Fruit fly (Drosophila melanogaster) whole organism, embryonic: ENCODE results near the gene CG7164.

ENCODE experiments used
- ATbp ChIP-seq: fragments of 200-800 bp; sonication (Bioruptor generic); optimal IDR thresholded peaks from 2 replicates; lab custom pipeline; 2017; ENCODE audit warnings: missing biosample characterization, mild to moderate bottlenecking, missing genetic modification characterization, missing genetic modification reagents
- Atf-2 ChIP-seq: fragments of 200-800 bp; sonication (Bioruptor generic); optimal IDR thresholded peaks from 2 replicates; lab custom pipeline; 2016; ENCODE audit warnings: missing biosample characterization, missing genetic modification characterization
- Blimp-1 ChIP-seq: fragments of 200-800 bp; sonication (Bioruptor generic); optimal IDR thresholded peaks from 3 replicates; lab custom pipeline; 2018; ENCODE audit warnings: missing biosample characterization, missing genetic modification characterization, mild to moderate bottlenecking, moderate library complexity, missing genetic modification reagents
- CG11456 ChIP-seq: fragments of 200-800 bp; sonication (Bioruptor generic); IDR thresholded peaks from 3 replicates; pipeline ENCODE4 v1.3.6; 2022; ENCODE audit warnings: missing biosample characterization, missing genetic modification characterization
- CG11695 ChIP-seq: fragments of 200-800 bp; sonication (Bioruptor generic); IDR thresholded peaks from 3 replicates; pipeline ENCODE4 v1.3.6; 2022; ENCODE audit warnings: missing biosample characterization, missing genetic modification characterization
- CG12219 ChIP-seq: fragments of 200-800 bp; sonication (Bioruptor generic); optimal IDR thresholded peaks from 3 replicates; lab custom pipeline; 2018; ENCODE audit warnings: missing biosample characterization, mild to moderate bottlenecking, missing genetic modification characterization
- CG1233 ChIP-seq: fragments of 200-800 bp; sonication (Bioruptor generic); optimal IDR thresholded peaks from 4 replicates; lab custom pipeline; 2018; ENCODE audit warnings: missing biosample characterization, mild to moderate bottlenecking, missing genetic modification characterization
- CG13287 ChIP-seq: fragments of 200-800 bp; sonication (Bioruptor generic); IDR thresholded peaks from 2 replicates; pipeline ENCODE4 v1.3.6; 2022; ENCODE audit warnings: missing biosample characterization, missing genetic modification characterization; ENCODE audit not compliant: partially characterized antibody
- CG13775 ChIP-seq: fragments of 200-800 bp; sonication (Bioruptor generic); optimal IDR thresholded peaks from 3 replicates; lab custom pipeline; 2017; ENCODE audit warnings: missing biosample characterization, mild to moderate bottlenecking, missing genetic modification characterization
- CG13894 ChIP-seq: fragments of 200-800 bp; sonication (Bioruptor generic); optimal IDR thresholded peaks from 3 replicates; lab custom pipeline; 2018; ENCODE audit warnings: missing biosample characterization, mild to moderate bottlenecking, missing genetic modification characterization, moderate library complexity
- CG14667 ChIP-seq: fragments of 200-800 bp; sonication (Bioruptor generic); IDR thresholded peaks from 2 replicates; pipeline ENCODE4 v1.3.6; 2022; ENCODE audit warnings: missing biosample characterization, missing genetic modification characterization
- CG15073 ChIP-seq: fragments of 200-800 bp; sonication (Bioruptor generic); optimal IDR thresholded peaks from 2 replicates; lab custom pipeline; 2016; ENCODE audit warnings: missing biosample characterization, missing genetic modification characterization
- CG1603 ChIP-seq: fragments of 200-800 bp; sonication (Bioruptor generic); optimal IDR thresholded peaks from 2 replicates; lab custom pipeline; 2019; ENCODE audit warnings: missing biosample characterization, mild to moderate bottlenecking, missing genetic modification characterization, moderate library complexity
- CG17359 ChIP-seq: fragments of 200-800 bp; sonication (Bioruptor generic); optimal IDR thresholded peaks from 3 replicates; lab custom pipeline; 2018; ENCODE audit warnings: missing biosample characterization, mild to moderate bottlenecking, missing genetic modification characterization, moderate library complexity
- CG17568 ChIP-seq: fragments of 200-800 bp; sonication (Bioruptor generic); optimal IDR thresholded peaks from 2 replicates; lab custom pipeline; 2018; ENCODE audit warnings: missing biosample characterization, mild to moderate bottlenecking, missing genetic modification characterization, moderate library complexity
- CG18011 ChIP-seq: fragments of 200-800 bp; sonication (Bioruptor generic); optimal IDR thresholded peaks from 2 replicates; lab custom pipeline; 2017; ENCODE audit warnings: missing biosample characterization, missing genetic modification characterization, mild to moderate bottlenecking, moderate library complexity, missing genotype
- CG18476 ChIP-seq: fragments of 200-800 bp; sonication (Bioruptor generic); optimal IDR thresholded peaks from 2 replicates; lab custom pipeline; 2016; ENCODE audit warnings: missing biosample characterization, mild to moderate bottlenecking, missing genetic modification characterization
- CG18764 ChIP-seq: fragments of 200-800 bp; sonication (Bioruptor generic); optimal IDR thresholded peaks from 3 replicates; lab custom pipeline; 2016; ENCODE audit warnings: missing biosample characterization, missing genetic modification characterization
- CG2712 ChIP-seq: fragments of 200-800 bp; optimal IDR thresholded peaks from 3 replicates; lab custom pipeline; 2019; ENCODE audit warnings: missing biosample characterization, mild to moderate bottlenecking, missing genetic modification characterization, moderate library complexity
- CG2875 ChIP-seq: fragments of 200-800 bp; sonication (Bioruptor generic); optimal IDR thresholded peaks from 2 replicates; lab custom pipeline; 2017; ENCODE audit warnings: missing biosample characterization, mild to moderate bottlenecking, missing genetic modification characterization, missing genetic modification reagents
- CG31224 ChIP-seq: fragments of 200-800 bp; sonication (Bioruptor generic); IDR thresholded peaks from 2 replicates; pipeline ENCODE4 v1.3.6; 2022; ENCODE audit warnings: missing biosample characterization, missing genetic modification characterization
- CG31388 ChIP-seq: fragments of 200-800 bp; sonication (Bioruptor generic); optimal IDR thresholded peaks from 2 replicates; lab custom pipeline; 2016; ENCODE audit warnings: missing biosample characterization, missing genetic modification characterization
- CG3838 ChIP-seq: fragments of 200-800 bp; sonication (Bioruptor generic); optimal IDR thresholded peaks from 3 replicates; lab custom pipeline; 2016; ENCODE audit warnings: missing biosample characterization, missing genetic modification characterization
- CG3995 ChIP-seq: fragments of 200-800 bp; sonication (Bioruptor generic); optimal IDR thresholded peaks from 3 replicates; lab custom pipeline; 2016; ENCODE audit warnings: missing biosample characterization, missing genetic modification characterization
- CG4360 ChIP-seq: fragments of 200-800 bp; sonication (Bioruptor generic); IDR thresholded peaks from 2 replicates; pipeline ENCODE4 v1.3.6; 2022; ENCODE audit warnings: missing biosample characterization, missing genetic modification characterization
- CG7357 ChIP-seq: fragments of 200-800 bp; sonication (Bioruptor generic); IDR thresholded peaks from 3 replicates; pipeline ENCODE4 v1.3.6; 2022; ENCODE audit warnings: missing biosample characterization, missing genetic modification characterization
- CrebB ChIP-seq: fragments of 200-800 bp; sonication (Bioruptor generic); optimal IDR thresholded peaks from 3 replicates; lab custom pipeline; 2018; ENCODE audit warnings: missing biosample characterization, mild to moderate bottlenecking, missing genetic modification characterization
- Dip2 ChIP-seq: fragments of 200-800 bp; sonication (Bioruptor generic); IDR thresholded peaks from 2 replicates; pipeline ENCODE4 v1.3.6; 2022; ENCODE audit warnings: missing biosample characterization, missing genetic modification characterization
- Dip3 ChIP-seq: fragments of 200-800 bp; sonication (Bioruptor generic); optimal IDR thresholded peaks from 3 replicates; lab custom pipeline; 2016; ENCODE audit warnings: missing biosample characterization, missing genetic modification characterization
- Drgx ChIP-seq: fragments of 200-800 bp; sonication (Bioruptor generic); IDR thresholded peaks from 2 replicates; pipeline ENCODE4 v1.3.6; 2022; ENCODE audit warnings: missing biosample characterization, missing genetic modification characterization
- ERR ChIP-seq: fragments of 200-800 bp; sonication (Bioruptor generic); optimal IDR thresholded peaks from 2 replicates; lab custom pipeline; 2016; ENCODE audit warnings: missing biosample characterization, missing genetic modification characterization
- Meics ChIP-seq: fragments of 200-800 bp; sonication (Bioruptor generic); optimal IDR thresholded peaks from 2 replicates; lab custom pipeline; 2017; ENCODE audit warnings: missing biosample characterization, mild to moderate bottlenecking, missing genetic modification characterization
- Six4 ChIP-seq: fragments of 200-800 bp; sonication (Bioruptor generic); optimal IDR thresholded peaks from 2 replicates; lab custom pipeline; 2016; ENCODE audit warnings: missing biosample characterization, missing genetic modification characterization
- Spps ChIP-seq: fragments of 200-800 bp; sonication (Bioruptor generic); optimal IDR thresholded peaks from 2 replicates; lab custom pipeline; 2018; ENCODE audit warnings: missing biosample characterization, mild to moderate bottlenecking, missing genetic modification characterization
- Sry-δ ChIP-seq: fragments of 200-800 bp; sonication (Bioruptor generic); optimal IDR thresholded peaks from 2 replicates; lab custom pipeline; 2016; ENCODE audit warnings: missing biosample characterization, missing genetic modification characterization
- YL-1 ChIP-seq: fragments of 200-800 bp; sonication (Bioruptor generic); optimal IDR thresholded peaks from 3 replicates; lab custom pipeline; 2017; ENCODE audit warnings: missing biosample characterization, mild to moderate bottlenecking, missing genetic modification characterization
- ab ChIP-seq: fragments of 200-800 bp; sonication (Bioruptor generic); optimal IDR thresholded peaks from 2 replicates; lab custom pipeline; 2016; ENCODE audit warnings: missing biosample characterization, missing genetic modification characterization
- eve ChIP-seq, 2 experiments: fragments of >200 bp; optimal IDR thresholded peaks; 2 replicates each; lab custom pipeline; 2017; ENCODE audit warnings: missing biosample characterization in 2 of 2, missing genetic modification characterization in 2 of 2
- gem ChIP-seq: fragments of 200-800 bp; sonication (Bioruptor generic); optimal IDR thresholded peaks from 2 replicates; lab custom pipeline; 2019; ENCODE audit warnings: missing biosample characterization, mild to moderate bottlenecking, missing genetic modification characterization, moderate library complexity
- gsb-n ChIP-seq: fragments of 200-800 bp; sonication (Bioruptor generic); optimal IDR thresholded peaks from 3 replicates; lab custom pipeline; 2018; ENCODE audit warnings: missing biosample characterization, mild to moderate bottlenecking, missing genetic modification characterization
- gt ChIP-seq: fragments of 200-800 bp; sonication (Bioruptor generic); IDR thresholded peaks from 2 replicates; pipeline ENCODE4 v1.3.6; 2022; ENCODE audit warnings: missing biosample characterization, missing genetic modification characterization
- hb ChIP-seq: fragments of 200-800 bp; sonication (Bioruptor generic); IDR thresholded peaks from 3 replicates; pipeline ENCODE4 v1.3.6; 2022; ENCODE audit warnings: missing biosample characterization, missing genetic modification characterization; ENCODE audit not compliant: partially characterized antibody
- kay ChIP-seq: fragments of 200-800 bp; sonication (Bioruptor generic); optimal IDR thresholded peaks from 2 replicates; lab custom pipeline; 2016; ENCODE audit warnings: missing biosample characterization, missing genetic modification characterization
- mirr ChIP-seq: fragments of 200-800 bp; sonication (Bioruptor generic); optimal IDR thresholded peaks from 3 replicates; lab custom pipeline; 2018; ENCODE audit warnings: missing biosample characterization, mild to moderate bottlenecking, missing genetic modification characterization
- mld ChIP-seq: fragments of 200-800 bp; sonication (Bioruptor generic); IDR thresholded peaks from 3 replicates; pipeline ENCODE4 v1.3.6; 2022; ENCODE audit warnings: missing biosample characterization, missing genetic modification characterization; ENCODE audit not compliant: partially characterized antibody
- pan ChIP-seq, 4 experiments: fragments of >200 bp in 3 of 4; fragments of 200-800 bp in 1 of 4; sonication (Bioruptor generic) in 1 of 4; optimal IDR thresholded peaks in 3 of 4; IDR thresholded peaks in 1 of 4; 2 replicates each; pipeline versions ENCODE4 v1.3.6 to Lab custom; 2017 to 2022; ENCODE audit warnings: missing biosample characterization in 2 of 4, missing genetic modification characterization in 2 of 4, mixed read lengths in 1 of 4
- peb ChIP-seq: fragments of 200-800 bp; sonication (Bioruptor generic); IDR thresholded peaks from 2 replicates; pipeline ENCODE4 v1.3.6; 2022; ENCODE audit warnings: missing biosample characterization, missing genetic modification characterization
- rib ChIP-seq: fragments of 200-800 bp; sonication (Bioruptor generic); IDR thresholded peaks from 2 replicates; pipeline ENCODE4 v1.3.6; 2022; ENCODE audit warnings: missing biosample characterization, missing genetic modification characterization
- slp2 ChIP-seq: fragments of 200-800 bp; sonication (Bioruptor generic); optimal IDR thresholded peaks from 2 replicates; lab custom pipeline; 2016; ENCODE audit warnings: missing biosample characterization, missing genetic modification characterization
- sob ChIP-seq: fragments of 200-800 bp; sonication (Bioruptor generic); IDR thresholded peaks from 2 replicates; pipeline ENCODE4 v1.3.6; 2022; ENCODE audit warnings: missing biosample characterization, missing genetic modification characterization
- tup ChIP-seq: fragments of 200-800 bp; sonication (Bioruptor generic); optimal IDR thresholded peaks from 2 replicates; lab custom pipeline; 2016; ENCODE audit warnings: missing biosample characterization, mild to moderate bottlenecking, missing genetic modification characterization, moderate library complexity

CG7164 gene

dm6 chr2L:7810519-7810918, 29.3 kb downstream of the CG7164 start, which contains the start of gene Cdc14 (continued):
- TF ChIP-seq Blimp-1 (GFP tag; lab: Kevin White, UChicago) = no peak
- TF ChIP-seq gt (GFP tag; lab: Robert Waterston, UW) = no peak
- TF ChIP-seq CG13894 = no peak
- no peak for TF ChIP-seq CG13775 (GFP tag; lab: Kevin White, UChicago)
- no peak for TF ChIP-seq peb
- TF ChIP-seq CG1603 (tag; lab: Kevin White, UChicago) = peak; percentile 38
- TF ChIP-seq kay = no peak
- TF ChIP-seq CG4360 (GFP tag; lab: Robert Waterston, UW) = no peak
- peak; percentile 8 for TF ChIP-seq CG17359 (tag; lab: Kevin White, UChicago)
- peak; percentile 67 for TF ChIP-seq CG13287
- peak; percentile 53; the same call in 1 of the 3 replicates for TF ChIP-seq hb (GFP tag; lab: Robert Waterston, UW)
- no peak for TF ChIP-seq Six4 (GFP tag; lab: Kevin White, UChicago)
- no peak for TF ChIP-seq CG15073
- TF ChIP-seq Dip3 = no peak
- TF ChIP-seq CG12219 = no peak
- TF ChIP-seq mirr = peak; percentile 16
- no peak for TF ChIP-seq rib (GFP tag; lab: Robert Waterston, UW)
- no peak for TF ChIP-seq CG31224 (GFP tag; lab: Robert Waterston, UW)
- TF ChIP-seq Meics = peak; percentile 32
- TF ChIP-seq CG2712 (tag; lab: Kevin White, UChicago) = no peak
- TF ChIP-seq CG18011 (GFP tag; lab: Kevin White, UChicago) = no peak
- TF ChIP-seq tup = no peak
- TF ChIP-seq Atf-2 = no peak
- TF ChIP-seq sob (GFP tag; lab: Robert Waterston, UW) = no peak
- peak; percentile 19 for TF ChIP-seq CG3995 (GFP tag; lab: Kevin White, UChicago)
- no peak for TF ChIP-seq Drgx (GFP tag; lab: Robert Waterston, UW)
- no peak for TF ChIP-seq YL-1 (GFP tag; lab: Kevin White, UChicago)
- TF ChIP-seq CG31388 (GFP tag; lab: Kevin White, UChicago) = no peak
- peak; percentile 10 for TF ChIP-seq Sry-δ
- no peak for TF ChIP-seq CG14667 (GFP tag; lab: Robert Waterston, UW)
- TF ChIP-seq Dip2 (GFP tag; lab: Robert Waterston, UW) = no peak
- TF ChIP-seq ab (GFP tag; lab: Kevin White, UChicago) = no peak
- TF ChIP-seq gem (tag; lab: Kevin White, UChicago) = no peak
- TF ChIP-seq CG11695 (GFP tag; lab: Robert Waterston, UW) = no peak
- TF ChIP-seq CG1233 (GFP tag; lab: Kevin White, UChicago) = no peak
- no peak for TF ChIP-seq CG7357 (GFP tag; lab: Robert Waterston, UW)
- TF ChIP-seq ERR (GFP tag; lab: Kevin White, UChicago) = peak; percentile 30
- TF ChIP-seq eve (GFP tag; optimal IDR thresholded peaks at IDR 0.05; lab: Kevin White, UChicago) = no peak
- no peak for TF ChIP-seq pan (optimal IDR thresholded peaks at IDR 0.05; lab: Kevin White, UChicago)
- no peak for TF ChIP-seq pan (GFP tag; optimal IDR thresholded peaks at IDR 0.05 in 1 of 2, IDR thresholded peaks at IDR 0.05 in 1 of 2)
- peak; percentile 45 for TF ChIP-seq CG17568
- no peak for TF ChIP-seq CG18476 (GFP tag; lab: Kevin White, UChicago)
- no peak for TF ChIP-seq mld (GFP tag; lab: Robert Waterston, UW)
- no peak for TF ChIP-seq Spps (tag; lab: Kevin White, UChicago)
- TF ChIP-seq CrebB (tag; lab: Kevin White, UChicago) = peak; percentile 23
- no peak for TF ChIP-seq ATbp (GFP tag; lab: Kevin White, UChicago)
- TF ChIP-seq slp2 (GFP tag; lab: Kevin White, UChicago) = no peak
- no peak for TF ChIP-seq CG18764 (GFP tag; lab: Kevin White, UChicago)
- TF ChIP-seq CG3838 = no peak
- TF ChIP-seq CG11456 (GFP tag; lab: Robert Waterston, UW) = no peak
- TF ChIP-seq CG2875 = no peak
- TF ChIP-seq gsb-n = no peak
